Fruit fly (Drosophila melanogaster) whole organism, embryonic: Measurements from ENCODE around the gene Spn28B.

Experiments used
- Aef1 ChIP-seq: fragments of 200-800 bp; sonication (Bioruptor generic); IDR thresholded peaks from 3 replicates; pipeline ENCODE4 v1.3.6; 2022; ENCODE audit warnings: missing biosample characterization, missing genetic modification characterization
- BtbVII ChIP-seq: fragments of 200-800 bp; sonication (Bioruptor generic); optimal IDR thresholded peaks from 3 replicates; lab custom pipeline; 2017; ENCODE audit warnings: missing biosample characterization, mild to moderate bottlenecking, missing genetic modification characterization
- CG10267 ChIP-seq: fragments of 200-800 bp; sonication (Bioruptor generic); optimal IDR thresholded peaks from 2 replicates; lab custom pipeline; 2018; ENCODE audit warnings: missing biosample characterization, mild to moderate bottlenecking, missing genetic modification characterization, moderate library complexity
- CG11085 ChIP-seq: fragments of 200-800 bp; sonication (Bioruptor generic); IDR thresholded peaks from 2 replicates; pipeline ENCODE4 v1.3.6; 2022; ENCODE audit warnings: missing biosample characterization, missing genetic modification characterization
- CG11398 ChIP-seq: fragments of 200-800 bp; sonication (Bioruptor generic); optimal IDR thresholded peaks from 2 replicates; lab custom pipeline; 2016; ENCODE audit warnings: missing biosample characterization, missing genetic modification characterization
- CG12236 ChIP-seq: fragments of 200-800 bp; sonication (Bioruptor generic); optimal IDR thresholded peaks from 2 replicates; lab custom pipeline; 2016; ENCODE audit warnings: missing biosample characterization, missing genetic modification characterization
- CG12299 ChIP-seq: fragments of 200-800 bp; sonication (Bioruptor generic); optimal IDR thresholded peaks from 2 replicates; lab custom pipeline; 2018; ENCODE audit warnings: missing biosample characterization, mild to moderate bottlenecking, missing genetic modification characterization
- CG12744 ChIP-seq: fragments of 200-800 bp; sonication (Bioruptor generic); optimal IDR thresholded peaks from 2 replicates; lab custom pipeline; 2016; ENCODE audit warnings: missing biosample characterization, missing genetic modification characterization
- CG13296 ChIP-seq: fragments of 200-800 bp; sonication (Bioruptor generic); optimal IDR thresholded peaks from 3 replicates; lab custom pipeline; 2018; ENCODE audit warnings: missing biosample characterization, mild to moderate bottlenecking, missing genetic modification characterization
- CG14014 ChIP-seq: fragments of 200-800 bp; sonication (Bioruptor generic); IDR thresholded peaks from 2 replicates; pipeline ENCODE4 v1.3.6; 2022; ENCODE audit warnings: missing biosample characterization, missing genetic modification characterization
- CG15011 ChIP-seq: fragments of 200-800 bp; sonication (Bioruptor generic); optimal IDR thresholded peaks from 3 replicates; lab custom pipeline; 2018; ENCODE audit warnings: missing biosample characterization, mild to moderate bottlenecking, missing genetic modification characterization
- CG15601 ChIP-seq: fragments of 200-800 bp; sonication (Bioruptor generic); optimal IDR thresholded peaks from 3 replicates; lab custom pipeline; 2019; ENCODE audit warnings: missing biosample characterization, mild to moderate bottlenecking, missing genetic modification characterization, moderate library complexity
- CG16813 ChIP-seq: fragments of 200-800 bp; sonication (Bioruptor generic); IDR thresholded peaks from 3 replicates; pipeline ENCODE4 v1.3.6; 2022; ENCODE audit warnings: missing biosample characterization, missing genetic modification characterization; ENCODE audit not compliant: partially characterized antibody
- CG16815 ChIP-seq: fragments of 200-800 bp; sonication (Bioruptor generic); optimal IDR thresholded peaks from 3 replicates; lab custom pipeline; 2017; ENCODE audit warnings: missing biosample characterization, mild to moderate bottlenecking, missing genetic modification characterization
- CG16863 ChIP-seq: fragments of 200-800 bp; sonication (Bioruptor generic); optimal IDR thresholded peaks from 3 replicates; lab custom pipeline; 2016; ENCODE audit warnings: missing biosample characterization, missing genetic modification characterization
- CG18619 ChIP-seq: fragments of 200-800 bp; sonication (Bioruptor generic); optimal IDR thresholded peaks from 3 replicates; lab custom pipeline; 2017; ENCODE audit warnings: missing biosample characterization, mild to moderate bottlenecking, missing genetic modification characterization
- CG2202 ChIP-seq: fragments of 200-800 bp; sonication (Bioruptor generic); optimal IDR thresholded peaks from 2 replicates; lab custom pipeline; 2018; ENCODE audit warnings: missing biosample characterization, mild to moderate bottlenecking, missing genetic modification characterization
- CG30403 ChIP-seq: fragments of 200-800 bp; sonication (Bioruptor generic); optimal IDR thresholded peaks from 3 replicates; lab custom pipeline; 2016; ENCODE audit warnings: missing biosample characterization, missing genetic modification characterization
- CG3163 ChIP-seq: fragments of 200-800 bp; sonication (Bioruptor generic); optimal IDR thresholded peaks from 3 replicates; lab custom pipeline; 2016; ENCODE audit warnings: missing biosample characterization, missing genetic modification characterization
- CG6272 ChIP-seq: fragments of 200-800 bp; sonication (Bioruptor generic); IDR thresholded peaks from 2 replicates; pipeline ENCODE4 v1.3.6; 2022; ENCODE audit warnings: missing biosample characterization, missing genetic modification characterization
- CG6854 ChIP-seq: fragments of 200-800 bp; sonication (Bioruptor generic); optimal IDR thresholded peaks from 3 replicates; lab custom pipeline; 2017; ENCODE audit warnings: missing biosample characterization, mild to moderate bottlenecking, missing genetic modification characterization
- CG7357 ChIP-seq: fragments of 200-800 bp; sonication (Bioruptor generic); IDR thresholded peaks from 3 replicates; pipeline ENCODE4 v1.3.6; 2022; ENCODE audit warnings: missing biosample characterization, missing genetic modification characterization
- CG7987 ChIP-seq: fragments of 200-800 bp; sonication (Bioruptor generic); optimal IDR thresholded peaks from 2 replicates; lab custom pipeline; 2018; ENCODE audit warnings: missing biosample characterization, mild to moderate bottlenecking, missing genetic modification characterization, moderate library complexity
- CG8359 ChIP-seq: fragments of 200-800 bp; sonication (Bioruptor generic); optimal IDR thresholded peaks from 2 replicates; lab custom pipeline; 2017; ENCODE audit warnings: missing biosample characterization, mild to moderate bottlenecking, missing genetic modification characterization, borderline replicate concordance
- CG8765 ChIP-seq: fragments of 200-800 bp; sonication (Bioruptor generic); IDR thresholded peaks from 2 replicates; pipeline ENCODE4 v1.3.6; 2022; ENCODE audit warnings: missing biosample characterization, missing genetic modification characterization
- CrebB ChIP-seq: fragments of 200-800 bp; sonication (Bioruptor generic); optimal IDR thresholded peaks from 3 replicates; lab custom pipeline; 2018; ENCODE audit warnings: missing biosample characterization, mild to moderate bottlenecking, missing genetic modification characterization
- Dip3 ChIP-seq: fragments of 200-800 bp; sonication (Bioruptor generic); optimal IDR thresholded peaks from 3 replicates; lab custom pipeline; 2016; ENCODE audit warnings: missing biosample characterization, missing genetic modification characterization
- Elba2 ChIP-seq: fragments of 200-800 bp; sonication (Bioruptor generic); optimal IDR thresholded peaks from 3 replicates; lab custom pipeline; 2016; ENCODE audit warnings: missing biosample characterization, missing genetic modification characterization
- Myb ChIP-seq: fragments of 200-800 bp; sonication (Bioruptor generic); optimal IDR thresholded peaks from 2 replicates; lab custom pipeline; 2016; ENCODE audit warnings: missing biosample characterization, missing genetic modification characterization
- NK7.1 ChIP-seq: fragments of 200-800 bp; sonication (Bioruptor generic); optimal IDR thresholded peaks from 3 replicates; lab custom pipeline; 2016; ENCODE audit warnings: missing biosample characterization, missing genetic modification characterization
- Neu2 ChIP-seq: fragments of 200-800 bp; sonication (Bioruptor generic); optimal IDR thresholded peaks from 3 replicates; lab custom pipeline; 2016; ENCODE audit warnings: missing biosample characterization, missing genetic modification characterization, borderline replicate concordance
- Nf-YC ChIP-seq: fragments of 200-800 bp; optimal IDR thresholded peaks from 3 replicates; lab custom pipeline; 2019; ENCODE audit warnings: missing biosample characterization, mild to moderate bottlenecking, missing genetic modification characterization, moderate library complexity
- Ravus ChIP-seq: fragments of 200-800 bp; sonication (Bioruptor generic); IDR thresholded peaks from 2 replicates; pipeline ENCODE4 v1.3.6; 2022; ENCODE audit warnings: missing biosample characterization, missing genetic modification characterization
- Side ChIP-seq: fragments of 200-800 bp; sonication (Bioruptor generic); optimal IDR thresholded peaks from 2 replicates; lab custom pipeline; 2016; ENCODE audit warnings: missing biosample characterization, missing genetic modification characterization
- Spps ChIP-seq: fragments of 200-800 bp; sonication (Bioruptor generic); optimal IDR thresholded peaks from 2 replicates; lab custom pipeline; 2018; ENCODE audit warnings: missing biosample characterization, mild to moderate bottlenecking, missing genetic modification characterization
- Ssrp ChIP-seq: fragments of 200-800 bp; sonication (Bioruptor generic); optimal IDR thresholded peaks from 2 replicates; lab custom pipeline; 2018; ENCODE audit warnings: missing biosample characterization, mild to moderate bottlenecking, missing genetic modification characterization, moderate library complexity
- YL-1 ChIP-seq: fragments of 200-800 bp; sonication (Bioruptor generic); optimal IDR thresholded peaks from 3 replicates; lab custom pipeline; 2017; ENCODE audit warnings: missing biosample characterization, mild to moderate bottlenecking, missing genetic modification characterization
- cad ChIP-seq: fragments of >200 bp; optimal IDR thresholded peaks from 2 replicates; lab custom pipeline; 2017; ENCODE audit warnings: missing biosample characterization, missing genetic modification characterization
- crp ChIP-seq, 2 experiments: fragments of 200-800 bp; sonication (Bioruptor generic); optimal IDR thresholded peaks; 2 replicates in 1 of 2; 3 replicates in 1 of 2; lab custom pipeline; 2017; ENCODE audit warnings: missing biosample characterization in 2 of 2, missing genetic modification characterization in 2 of 2, mild to moderate bottlenecking in 1 of 2, moderate library complexity in 1 of 2
- dpn ChIP-seq, 2 experiments: fragments of 200-800 bp; sonication (Bioruptor generic); optimal IDR thresholded peaks; 3 replicates each; lab custom pipeline; 2016; ENCODE audit warnings: missing biosample characterization in 2 of 2, missing genetic modification characterization in 2 of 2
- emc ChIP-seq: fragments of 200-800 bp; sonication (Bioruptor generic); optimal IDR thresholded peaks from 2 replicates; lab custom pipeline; 2016; ENCODE audit warnings: missing biosample characterization, missing genetic modification characterization
- exex ChIP-seq: fragments of 200-800 bp; sonication (Bioruptor generic); optimal IDR thresholded peaks from 4 replicates; lab custom pipeline; 2018; ENCODE audit warnings: missing biosample characterization, mild to moderate bottlenecking, missing genetic modification characterization, moderate library complexity
- ftz-f1 ChIP-seq: fragments of 200-800 bp; sonication (Bioruptor generic); optimal IDR thresholded peaks from 2 replicates; lab custom pipeline; 2016; ENCODE audit warnings: missing biosample characterization, missing genetic modification characterization
- gt ChIP-seq: fragments of 200-800 bp; sonication (Bioruptor generic); IDR thresholded peaks from 2 replicates; pipeline ENCODE4 v1.3.6; 2022; ENCODE audit warnings: missing biosample characterization, missing genetic modification characterization
- h ChIP-seq: fragments of >200 bp; optimal IDR thresholded peaks from 2 replicates; lab custom pipeline; 2017
- lola ChIP-seq, 3 experiments: fragments of >200 bp in 2 of 3; fragments of 200-800 bp in 1 of 3; sonication (Bioruptor generic) in 1 of 3; optimal IDR thresholded peaks; 2 replicates each; lab custom pipeline; 2017 to 2019; ENCODE audit warnings: missing biosample characterization in 3 of 3, missing genetic modification characterization in 3 of 3, mild to moderate bottlenecking in 1 of 3, moderate library complexity in 1 of 3
- nmo ChIP-seq: fragments of 200-800 bp; sonication (Bioruptor generic); optimal IDR thresholded peaks from 2 replicates; lab custom pipeline; 2018; ENCODE audit warnings: missing biosample characterization, mild to moderate bottlenecking, missing genetic modification characterization, moderate library complexity
- repo ChIP-seq: fragments of 200-800 bp; sonication (Bioruptor generic); optimal IDR thresholded peaks from 2 replicates; lab custom pipeline; 2016; ENCODE audit warnings: missing biosample characterization, missing genetic modification characterization
- scrt ChIP-seq: fragments of 200-800 bp; sonication (Bioruptor generic); optimal IDR thresholded peaks from 2 replicates; lab custom pipeline; 2018; ENCODE audit warnings: missing biosample characterization, mild to moderate bottlenecking, missing genetic modification characterization, moderate library complexity
- unc-4 ChIP-seq: fragments of 200-800 bp; sonication (Bioruptor generic); IDR thresholded peaks from 2 replicates; pipeline ENCODE4 v1.3.6; 2022; ENCODE audit warnings: missing biosample characterization, missing genetic modification characterization; ENCODE audit not compliant: partially characterized antibody

Gene Spn28B

DNA sequence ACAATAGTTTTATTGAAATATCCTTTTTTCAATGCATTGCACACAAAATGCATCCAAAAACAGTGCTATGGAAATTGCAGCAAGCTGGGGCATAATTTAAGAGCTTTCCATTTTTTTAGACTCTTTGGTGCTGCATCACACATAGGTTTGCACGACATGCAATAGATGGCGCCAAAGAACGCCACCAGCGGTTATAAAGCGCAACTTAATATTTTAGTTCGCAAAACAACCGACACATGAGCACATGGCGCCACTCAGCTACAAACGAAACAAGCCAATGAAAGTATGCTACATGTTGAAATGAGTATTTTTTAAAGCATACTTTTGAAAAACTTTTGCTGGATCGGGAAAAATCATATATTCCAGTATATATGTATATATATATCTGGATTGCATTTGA lies 46.8 kb upstream of the Spn28B start (continued):
- TF ChIP-seq Spps (tag; lab: Kevin White, UChicago) (peak; percentile 5), YL-1 (no peak), cad (GFP tag; lab: Kevin White, UChicago) (no peak), nmo (peak; percentile 70), Elba2 (peak; percentile 72), crp (GFP tag; optimal IDR thresholded peaks at IDR 0.05; lab: Kevin White, UChicago) (no peak), CG16863 (GFP tag; lab: Kevin White, UChicago) (peak; percentile 82), CG12236 (GFP tag; lab: Kevin White, UChicago) (peak; percentile 45), CG7987 (peak; percentile 86), Myb (peak; percentile 27), emc (GFP tag; lab: Kevin White, UChicago) (peak; percentile 17), CG30403 (peak; percentile 84), Neu2 (GFP tag; lab: Kevin White, UChicago) (peak; percentile 66), CG6272 (GFP tag; lab: Robert Waterston, UW) (peak; percentile 58), dpn (GFP tag; optimal IDR thresholded peaks at IDR 0.05; lab: Kevin White, UChicago) (peak; percentile 86 to 90), CG16813 (no peak), CG8359 (peak; percentile 23), h (no peak), CG6854 (peak; percentile 44), exex (tag; lab: Kevin White, UChicago) (no peak), CG12299 (tag; lab: Kevin White, UChicago) (peak; percentile 6), Side (GFP tag; lab: Kevin White, UChicago) (peak; percentile 76), repo (GFP tag; lab: Kevin White, UChicago) (peak; percentile 52), Aef1 (GFP tag; lab: Robert Waterston, UW) (peak; percentile 72; the same call in 2 of the 3 replicates), CG8765 (peak; percentile 58), CG12744 (GFP tag; lab: Kevin White, UChicago) (peak; percentile 72), CrebB (peak; percentile 62), scrt (GFP tag; lab: Kevin White, UChicago) (peak; percentile 40), Nf-YC (tag; lab: Kevin White, UChicago) (peak; percentile 61), ftz-f1 (peak; percentile 13), CG11085 (GFP tag; lab: Robert Waterston, UW) (peak; percentile 80), unc-4 (no peak), lola (GFP tag; optimal IDR thresholded peaks at IDR 0.05; lab: Kevin White, UChicago) (peak in 1 of 3 experiments; percentile 25), BtbVII (GFP tag; lab: Kevin White, UChicago) (peak; percentile 55), CG15011 (GFP tag; lab: Kevin White, UChicago) (peak; percentile 2), NK7.1 (peak; percentile 31), Ssrp (peak; percentile 18), CG16815 (GFP tag; lab: Kevin White, UChicago) (peak; percentile 42), CG7357 (peak; percentile 56; the same call in 1 of the 3 replicates), CG14014 (peak; percentile 77), CG3163 (GFP tag; lab: Kevin White, UChicago) (peak; percentile 73), CG2202 (tag; lab: Kevin White, UChicago) (peak; percentile 68), CG18619 (GFP tag; lab: Kevin White, UChicago) (peak; percentile 63), Dip3 (peak; percentile 5), CG11398 (GFP tag; lab: Kevin White, UChicago) (peak; percentile 67), CG15601 (tag; lab: Kevin White, UChicago) (peak; percentile 48), gt (peak; percentile 19; the same call in 1 of the 2 replicates), CG13296 (GFP tag; lab: Kevin White, UChicago) (peak; percentile 44), Ravus (peak; percentile 29; the same call in 1 of the 2 replicates), CG10267 (tag; lab: Kevin White, UChicago) (peak; percentile 78)
